Fruit fly (Drosophila melanogaster) whole organism, adult: Measurements from ENCODE around the gene CG34138.

ENCODE experiments used
- CG11617 ChIP-seq: fragments of 200-800 bp; sonication (Bioruptor generic); optimal IDR thresholded peaks from 2 replicates; lab custom pipeline; 2017; ENCODE audit warnings: mild to moderate bottlenecking, missing biosample characterization, missing genetic modification reagents, missing genetic modification characterization
- CG12768 ChIP-seq: fragments of 200-800 bp; sonication (Bioruptor generic); optimal IDR thresholded peaks from 2 replicates; lab custom pipeline; 2017; ENCODE audit warnings: missing biosample characterization, missing genetic modification characterization, mild to moderate bottlenecking, moderate library complexity, missing genetic modification reagents
- CG14711 ChIP-seq: fragments of 200-800 bp; sonication (Bioruptor generic); optimal IDR thresholded peaks from 2 replicates; lab custom pipeline; 2018; ENCODE audit warnings: missing biosample characterization, mild to moderate bottlenecking, missing genetic modification characterization, moderate library complexity
- CG1620 ChIP-seq: fragments of 200-800 bp; sonication (Bioruptor generic); optimal IDR thresholded peaks from 2 replicates; lab custom pipeline; 2016; ENCODE audit warnings: missing biosample characterization, missing genetic modification characterization
- CG33017 ChIP-seq: fragments of 200-800 bp; sonication (Bioruptor generic); optimal IDR thresholded peaks from 2 replicates; lab custom pipeline; 2018; ENCODE audit warnings: missing biosample characterization, mild to moderate bottlenecking, missing genetic modification characterization, moderate library complexity
- CG5204 ChIP-seq: fragments of 200-800 bp; sonication (Bioruptor generic); optimal IDR thresholded peaks from 2 replicates; lab custom pipeline; 2016; ENCODE audit warnings: missing biosample characterization, missing genetic modification characterization
- CG7045 ChIP-seq: fragments of 200-800 bp; sonication (Bioruptor generic); optimal IDR thresholded peaks from 2 replicates; lab custom pipeline; 2017; ENCODE audit warnings: missing biosample characterization, mild to moderate bottlenecking, missing genetic modification characterization
- CG7101 ChIP-seq: fragments of 200-800 bp; sonication (Bioruptor generic); optimal IDR thresholded peaks from 2 replicates; lab custom pipeline; 2018; ENCODE audit warnings: missing biosample characterization, mild to moderate bottlenecking, missing genetic modification characterization, moderate library complexity
- Clk ChIP-seq: fragments of 200-800 bp; sonication (Bioruptor generic); optimal IDR thresholded peaks from 2 replicates; lab custom pipeline; 2017; ENCODE audit warnings: missing biosample characterization, missing genetic modification characterization
- Crg-1 ChIP-seq: fragments of 200-800 bp; sonication (Bioruptor generic); optimal IDR thresholded peaks from 2 replicates; lab custom pipeline; 2016; ENCODE audit warnings: missing biosample characterization, missing genetic modification characterization
- Hr96 ChIP-seq: fragments of 200-800 bp; sonication (Bioruptor generic); optimal IDR thresholded peaks from 2 replicates; lab custom pipeline; 2016; ENCODE audit warnings: missing biosample characterization, missing genetic modification characterization
- Mnt ChIP-seq: fragments of 200-800 bp; sonication (Bioruptor generic); optimal IDR thresholded peaks from 2 replicates; lab custom pipeline; 2016; ENCODE audit warnings: missing biosample characterization, mild to moderate bottlenecking, missing genetic modification characterization
- bab1 ChIP-seq: fragments of 200-800 bp; sonication (Bioruptor generic); optimal IDR thresholded peaks from 3 replicates; lab custom pipeline; 2019; ENCODE audit warnings: missing biosample characterization, mild to moderate bottlenecking, missing genetic modification characterization, moderate library complexity
- cic ChIP-seq: fragments of 200-800 bp; sonication (Bioruptor generic); optimal IDR thresholded peaks from 2 replicates; lab custom pipeline; 2017; ENCODE audit warnings: missing biosample characterization, mild to moderate bottlenecking, missing genetic modification characterization, moderate library complexity
- cnc ChIP-seq, 2 experiments: fragments of >200 bp; optimal IDR thresholded peaks; 2 replicates each; lab custom pipeline; 2017
- kay ChIP-seq: fragments of 200-800 bp; sonication (Bioruptor generic); peaks from one replicate; lab custom pipeline; 2016; ENCODE audit warnings: missing biosample characterization, missing genetic modification characterization, borderline replicate concordance
- ovo ChIP-seq: fragments of 200-800 bp; sonication (Bioruptor generic); optimal IDR thresholded peaks from 2 replicates; lab custom pipeline; 2016; ENCODE audit warnings: missing biosample characterization, missing genetic modification characterization
- pad ChIP-seq: fragments of 200-800 bp; sonication (Bioruptor generic); optimal IDR thresholded peaks from 3 replicates; lab custom pipeline; 2017; ENCODE audit warnings: missing biosample characterization, missing genetic modification characterization, mild to moderate bottlenecking, moderate library complexity, missing genetic modification reagents
- tj ChIP-seq: fragments of 200-800 bp; sonication (Bioruptor generic); optimal IDR thresholded peaks from 3 replicates; lab custom pipeline; 2017; ENCODE audit warnings: missing biosample characterization, mild to moderate bottlenecking, missing genetic modification characterization, moderate library complexity
- toe ChIP-seq: fragments of 200-800 bp; sonication (Bioruptor generic); optimal IDR thresholded peaks from 2 replicates; lab custom pipeline; 2016; ENCODE audit warnings: missing biosample characterization, missing genetic modification characterization

The CG34138 gene

DNA sequence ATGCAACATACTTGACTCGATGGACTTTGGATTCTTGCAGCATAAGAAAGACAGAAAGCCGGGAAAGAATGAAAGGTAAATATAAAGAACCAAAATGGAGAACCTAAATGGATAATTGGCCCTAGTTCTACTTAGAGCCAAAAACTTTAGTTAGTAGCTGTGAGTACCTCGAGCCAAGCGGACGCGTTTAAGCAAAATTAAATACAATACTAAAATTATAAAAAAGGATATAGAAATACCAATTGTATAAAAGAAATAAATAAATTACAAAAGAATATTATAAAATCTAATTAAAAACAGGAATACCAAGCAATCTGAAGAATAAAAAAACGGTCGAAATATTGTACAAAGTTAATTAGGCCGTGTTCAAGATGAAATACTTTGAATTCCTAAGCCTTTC lies at the start of gene CG34138:
Gene CG34138, plus strand, starts transcription at position 301 of the 400 bp plus-strand sequence.
- TF ChIP-seq Clk (GFP tag; lab: Kevin White, UChicago) (no peak), CG14711 (no peak), cnc (optimal IDR thresholded peaks at IDR 0.05; lab: Kevin White, UChicago) (no peak), cic (no peak), Crg-1 (GFP tag; lab: Kevin White, UChicago) (no peak), CG12768 (no peak), tj (GFP tag; lab: Kevin White, UChicago) (no peak), CG1620 (GFP tag; lab: Kevin White, UChicago) (no peak), toe (no peak), CG11617 (GFP tag; lab: Kevin White, UChicago) (no peak), Hr96 (GFP tag; lab: Kevin White, UChicago) (no peak), bab1 (GFP tag; lab: Kevin White, UChicago) (no peak), CG7045 (GFP tag; lab: Kevin White, UChicago) (no peak), CG5204 (no peak), ovo (GFP tag; lab: Kevin White, UChicago) (no peak)

DNA sequence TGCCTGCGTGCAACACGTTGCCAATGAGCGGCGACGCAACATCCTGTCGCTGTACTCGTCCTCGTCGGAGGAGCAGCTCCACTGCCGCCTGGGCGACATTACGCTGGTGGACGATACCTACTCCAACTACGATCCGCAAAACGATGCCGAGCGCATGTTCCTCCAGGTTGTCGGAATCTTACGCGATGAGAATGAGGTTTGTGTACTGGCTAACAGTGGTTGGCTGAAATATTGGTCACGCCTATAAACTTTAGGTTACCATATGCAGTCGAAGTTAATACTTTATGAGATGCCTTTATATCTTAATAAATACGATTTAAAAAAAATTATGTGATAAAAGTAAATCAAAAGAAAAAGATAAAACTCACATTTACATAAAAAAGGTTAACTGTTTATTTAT lies 48.4 kb upstream of the CG34138 start:
- TF ChIP-seq CG14711 (no peak), Crg-1 (GFP tag; lab: Kevin White, UChicago) (no peak), cic (no peak), kay (no peak), Clk (GFP tag; lab: Kevin White, UChicago) (no peak), Hr96 (GFP tag; lab: Kevin White, UChicago) (no peak), toe (no peak), ovo (GFP tag; lab: Kevin White, UChicago) (no peak), pad (no peak), CG7101 (tag; lab: Kevin White, UChicago) (no peak), cnc (optimal IDR thresholded peaks at IDR 0.05; lab: Kevin White, UChicago) (no peak), CG33017 (tag; lab: Kevin White, UChicago) (no peak), tj (GFP tag; lab: Kevin White, UChicago) (no peak), CG5204 (no peak), bab1 (GFP tag; lab: Kevin White, UChicago) (no peak), CG7045 (GFP tag; lab: Kevin White, UChicago) (no peak), CG12768 (no peak), CG1620 (GFP tag; lab: Kevin White, UChicago) (no peak), CG11617 (GFP tag; lab: Kevin White, UChicago) (no peak), Mnt (GFP tag; lab: Kevin White, UChicago) (no peak)

DNA sequence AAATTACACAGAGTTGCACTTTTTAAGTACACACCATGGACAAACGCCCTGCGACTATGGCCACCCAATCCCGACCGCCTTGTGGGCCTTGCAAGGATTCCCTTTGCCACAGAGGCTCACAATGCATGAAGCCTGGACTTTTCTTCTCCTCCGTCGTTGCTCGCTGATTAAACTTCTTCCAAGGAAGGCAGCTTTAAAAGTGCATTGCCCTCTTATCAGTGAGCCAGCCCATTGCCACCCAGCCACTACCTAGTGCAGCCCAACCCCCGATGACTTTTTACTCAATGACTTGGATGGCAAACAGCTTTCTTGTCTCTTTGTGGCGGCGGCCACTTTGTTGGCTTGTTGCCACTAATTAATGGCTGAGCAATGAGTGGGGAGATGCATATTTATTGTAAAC lies 47.1 kb upstream of the CG34138 start:
- TF ChIP-seq CG12768 (no peak), cic (no peak), ovo (GFP tag; lab: Kevin White, UChicago) (no peak), CG33017 (tag; lab: Kevin White, UChicago) (no peak), pad (no peak), Clk (GFP tag; lab: Kevin White, UChicago) (no peak), Crg-1 (GFP tag; lab: Kevin White, UChicago) (no peak), kay (no peak), CG7045 (GFP tag; lab: Kevin White, UChicago) (no peak)

DNA sequence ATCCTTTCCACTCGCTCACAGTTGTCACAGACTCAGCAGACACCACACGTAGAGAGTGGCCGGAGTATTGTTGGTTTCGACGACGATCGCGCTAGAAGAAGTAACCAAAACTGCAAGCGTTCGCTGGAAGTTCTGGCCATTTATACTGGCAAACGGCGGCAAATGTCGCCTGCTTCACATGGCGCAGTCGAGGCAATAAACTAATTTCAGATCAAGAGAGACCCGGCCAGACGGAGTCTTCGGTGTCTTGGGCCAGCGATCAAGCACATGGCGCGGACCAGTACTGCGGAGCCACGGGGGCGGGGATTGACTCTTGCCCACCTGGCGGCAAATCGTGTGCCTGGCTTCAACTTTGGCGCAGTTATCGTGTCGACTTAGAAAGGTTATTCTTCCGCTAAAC lies 35.9 kb upstream of the CG34138 start, which contains the start of gene Cpr92A:
Gene Cpr92A, minus strand, starts transcription at position 101 of the 400 bp plus-strand sequence.
- TF ChIP-seq Crg-1 (GFP tag; lab: Kevin White, UChicago) (no peak), tj (GFP tag; lab: Kevin White, UChicago) (no peak), CG5204 (no peak), kay (no peak), CG7101 (tag; lab: Kevin White, UChicago) (no peak)

DNA sequence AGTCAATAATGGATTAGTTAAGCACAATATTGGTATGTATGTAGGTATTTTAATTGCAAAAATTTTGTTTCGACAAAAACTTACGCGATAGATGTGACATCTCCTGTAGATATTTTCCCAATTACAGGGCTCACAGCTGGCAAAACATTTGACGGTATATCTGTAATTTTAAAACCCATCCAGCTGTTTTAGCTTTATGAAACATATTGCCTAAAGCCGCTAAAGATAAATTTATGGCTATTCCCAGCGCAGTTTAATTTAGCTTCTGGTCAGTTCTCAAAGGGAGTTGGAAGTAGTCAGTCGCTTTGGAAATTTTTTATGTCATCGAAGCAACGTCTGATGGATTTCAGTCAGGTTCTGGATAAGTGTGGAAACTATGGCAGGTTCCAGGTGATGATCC lies 34.4 kb upstream of the CG34138 start, which contains the start of gene CG7333:
Gene CG7333, plus strand, starts transcription at position 301 of the 400 bp plus-strand sequence.
- TF ChIP-seq toe, result no peak
- no peak for TF ChIP-seq Clk (GFP tag; lab: Kevin White, UChicago)

DNA sequence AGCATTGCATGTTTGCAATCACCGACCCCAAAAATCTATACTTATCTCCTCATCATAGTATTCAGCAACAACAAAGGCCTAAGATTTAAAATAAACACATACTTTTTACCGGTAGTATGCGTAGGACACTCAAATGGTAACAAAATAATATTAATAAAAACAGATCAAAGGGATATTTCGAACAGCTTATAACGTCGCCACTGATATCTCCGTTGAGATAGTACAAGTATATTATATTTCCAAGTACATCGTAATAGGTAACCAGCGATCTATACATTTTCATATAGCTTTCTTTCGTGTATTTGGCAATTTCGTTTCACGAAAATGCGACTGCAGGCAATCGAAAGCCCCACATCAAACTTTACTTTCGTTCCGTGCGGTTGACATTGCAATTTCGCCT lies 31.8 kb upstream of the CG34138 start, which contains the start of gene CG7342:
Gene CG7342, plus strand, starts transcription at position 380 of the 400 bp plus-strand sequence.
- TF ChIP-seq tj (GFP tag; lab: Kevin White, UChicago), result no peak
- TF ChIP-seq CG11617 (GFP tag; lab: Kevin White, UChicago), result no peak
- TF ChIP-seq CG7045 (GFP tag; lab: Kevin White, UChicago), result no peak
- no peak for TF ChIP-seq Clk (GFP tag; lab: Kevin White, UChicago)
- no peak for TF ChIP-seq toe

DNA sequence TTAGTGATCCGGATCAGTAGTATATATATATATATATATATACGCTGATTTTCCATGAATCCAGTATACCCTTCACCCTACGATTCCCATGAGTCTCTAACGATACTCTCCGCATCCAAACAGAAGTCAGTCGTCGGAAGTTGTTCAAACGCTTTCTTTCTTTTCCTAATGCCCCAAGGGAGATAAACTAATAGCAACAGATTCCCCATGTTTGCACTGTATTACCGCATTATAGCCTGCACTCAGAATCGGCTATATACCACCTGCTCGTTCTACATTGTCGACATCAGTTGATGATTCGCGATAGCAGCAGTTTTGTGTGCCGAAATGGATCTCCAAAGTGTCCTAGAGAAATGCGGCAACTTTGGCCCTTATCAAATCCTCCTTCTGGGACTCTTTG lies 27.8 kb upstream of the CG34138 start, which contains the start of gene CG17751:
Gene CG17751, plus strand, starts transcription at position 301 of the 400 bp plus-strand sequence.
- no peak for TF ChIP-seq CG1620 (GFP tag; lab: Kevin White, UChicago)
- TF ChIP-seq Hr96 (GFP tag; lab: Kevin White, UChicago), result no peak
- TF ChIP-seq CG5204, result no peak
- TF ChIP-seq ovo (GFP tag; lab: Kevin White, UChicago), result no peak
- TF ChIP-seq bab1 (GFP tag; lab: Kevin White, UChicago), result no peak
- no peak for TF ChIP-seq CG7101 (tag; lab: Kevin White, UChicago)
- no peak for TF ChIP-seq cic
- no peak for TF ChIP-seq Mnt (GFP tag; lab: Kevin White, UChicago)
- TF ChIP-seq CG14711, result no peak
- TF ChIP-seq Clk (GFP tag; lab: Kevin White, UChicago), result no peak
- no peak for TF ChIP-seq cnc (optimal IDR thresholded peaks at IDR 0.05; lab: Kevin White, UChicago)
- no peak for TF ChIP-seq CG7045 (GFP tag; lab: Kevin White, UChicago)
- TF ChIP-seq CG12768, result no peak
- no peak for TF ChIP-seq CG33017 (tag; lab: Kevin White, UChicago)
- TF ChIP-seq Crg-1 (GFP tag; lab: Kevin White, UChicago), result no peak
- no peak for TF ChIP-seq pad
- TF ChIP-seq toe, result no peak
